Fruit fly (Drosophila melanogaster): ENCODE data around the gene CG6310.
A peak's percentile ranks its signal among the peaks of the same experiment; 100 is the strongest.

The CG6310 gene

dm6 chr3L:11047877-11048276, 21.8 kb downstream of the CG6310 start (continued):
- peak; percentile 94 for TF ChIP-seq CG2199 (GFP tag; IDR thresholded peaks at IDR 0.05)
- TF ChIP-seq D (optimal IDR thresholded peaks at IDR 0.05), result no peak
- peak; percentile 51 for TF ChIP-seq D (GFP tag; optimal IDR thresholded peaks at IDR 0.05)
- peak; percentile 84 for TF ChIP-seq lmd (GFP tag; IDR thresholded peaks at IDR 0.05)
- peak; percentile 44; the same call in 1 of the 2 replicates for TF ChIP-seq bowl (GFP tag; IDR thresholded peaks at IDR 0.05)
- TF ChIP-seq CG6272 (GFP tag; IDR thresholded peaks at IDR 0.05), result peak; percentile 31; the same call in 1 of the 2 replicates
- peak; percentile 21 for TF ChIP-seq pho (GFP tag; optimal IDR thresholded peaks at IDR 0.05)
- TF ChIP-seq gsb-n (tag; optimal IDR thresholded peaks at IDR 0.05), result peak; percentile 10
- TF ChIP-seq lab (GFP tag; optimal IDR thresholded peaks at IDR 0.05), result peak; percentile 66
- peak; percentile 9 for TF ChIP-seq slou (GFP tag; optimal IDR thresholded peaks at IDR 0.05)
- peak; percentile 42 for TF ChIP-seq CG17802 (tag; optimal IDR thresholded peaks at IDR 0.05)
- TF ChIP-seq Hr3 (GFP tag; optimal IDR thresholded peaks at IDR 0.05), result peak; percentile 76
- TF ChIP-seq CG9437 (GFP tag; optimal IDR thresholded peaks at IDR 0.05), result no peak
- peak; percentile 82 for TF ChIP-seq CG5245 (GFP tag; optimal IDR thresholded peaks at IDR 0.05)
- no peak for TF ChIP-seq Doc3 (GFP tag; IDR thresholded peaks at IDR 0.05; ENCODE audit: partially characterized antibody)
- TF ChIP-seq CG11504 (tag; optimal IDR thresholded peaks at IDR 0.05), result peak; percentile 74
- peak; percentile 68 for TF ChIP-seq gsb (GFP tag; IDR thresholded peaks at IDR 0.05)
- TF ChIP-seq CG5953 (GFP tag; IDR thresholded peaks at IDR 0.05), result peak; percentile 79
- TF ChIP-seq CG11723 (GFP tag; optimal IDR thresholded peaks at IDR 0.05), result peak; percentile 65
- peak; percentile 70 for TF ChIP-seq Side (GFP tag; optimal IDR thresholded peaks at IDR 0.05)
- peak; percentile 54 for TF ChIP-seq stwl (tag; optimal IDR thresholded peaks at IDR 0.05)
- TF ChIP-seq stc (GFP tag; IDR thresholded peaks at IDR 0.05), result peak; percentile 60
- no peak for TF ChIP-seq Dfd (GFP tag; optimal IDR thresholded peaks at IDR 0.05)
- no peak for TF ChIP-seq CG13894 (tag; optimal IDR thresholded peaks at IDR 0.05)
- TF ChIP-seq hkb (optimal IDR thresholded peaks at IDR 0.05), result no peak
- TF ChIP-seq hkb (GFP tag; IDR thresholded peaks at IDR 0.05), result peak; percentile 55; the same call in 1 of the 2 replicates
- no peak for TF ChIP-seq gcm2 (GFP tag; optimal IDR thresholded peaks at IDR 0.05)
- TF ChIP-seq Lhr (GFP tag; optimal IDR thresholded peaks at IDR 0.05), result peak; percentile 72
- TF ChIP-seq Nf-YC (tag; optimal IDR thresholded peaks at IDR 0.05), result peak; percentile 42
- TF ChIP-seq CG13624 (GFP tag; optimal IDR thresholded peaks at IDR 0.05), result peak; percentile 69
- peak; percentile 62 for TF ChIP-seq CG1602 (GFP tag; optimal IDR thresholded peaks at IDR 0.05)
- peak; percentile 51 for TF ChIP-seq CG13775 (GFP tag; optimal IDR thresholded peaks at IDR 0.05)
- TF ChIP-seq Ets65A (GFP tag), result peak; percentile 96
- peak; percentile 64 for TF ChIP-seq Fer3 (tag; optimal IDR thresholded peaks at IDR 0.05)
- TF ChIP-seq ab (GFP tag; optimal IDR thresholded peaks at IDR 0.05), result peak; percentile 11
- TF ChIP-seq CG34422 (GFP tag; IDR thresholded peaks at IDR 0.05), result peak; percentile 79; the same call in 2 of the 3 replicates
- peak; percentile 81 for TF ChIP-seq Mes4 (GFP tag; optimal IDR thresholded peaks at IDR 0.05)
- TF ChIP-seq CG18764 (GFP tag; optimal IDR thresholded peaks at IDR 0.05), result peak; percentile 59
- peak; percentile 71 for TF ChIP-seq Rx (GFP tag; IDR thresholded peaks at IDR 0.05)
- TF ChIP-seq gcm (GFP tag; optimal IDR thresholded peaks at IDR 0.05), result no peak
- peak; percentile 88 for TF ChIP-seq Chrac-16 (GFP tag; optimal IDR thresholded peaks at IDR 0.05)
- peak; percentile 33 for TF ChIP-seq tio (GFP tag; optimal IDR thresholded peaks at IDR 0.05)
- no peak; the same call in 1 of the 2 replicates for TF ChIP-seq ro (GFP tag; IDR thresholded peaks at IDR 0.05)
- peak; percentile 48 for TF ChIP-seq CG15514 (GFP tag; optimal IDR thresholded peaks at IDR 0.05)
- TF ChIP-seq nmo (GFP tag; optimal IDR thresholded peaks at IDR 0.05), result peak; percentile 68
- TF ChIP-seq sob (GFP tag; IDR thresholded peaks at IDR 0.05), result peak; percentile 82
- TF ChIP-seq HLH4C (GFP tag; IDR thresholded peaks at IDR 0.05; ENCODE audit: partially characterized antibody), result no peak
- TF ChIP-seq gce (GFP tag; IDR thresholded peaks at IDR 0.05), result peak; percentile 72; the same call in 1 of the 3 replicates
- TF ChIP-seq MTF-1 (GFP tag; optimal IDR thresholded peaks at IDR 0.05; ENCODE audit: borderline replicate concordance), result peak; percentile 67
- TF ChIP-seq CG15073 (GFP tag; optimal IDR thresholded peaks at IDR 0.05), result no peak
- TF ChIP-seq Xrp1 (GFP tag; IDR thresholded peaks at IDR 0.05), result peak; percentile 73
- no peak for TF ChIP-seq eve (GFP tag; optimal IDR thresholded peaks at IDR 0.05)
